Worm (Caenorhabditis elegans) whole organism, early embryonic: ENCODE data around the gene col-166.

Experiments used
- B0310.2 ChIP-seq: sonication (generic microtip); optimal IDR thresholded peaks from 2 replicates; lab custom pipeline; 2016; ENCODE audit warnings: mild to moderate bottlenecking, missing genetic modification characterization, missing compliant biosample characterization
- F13C5.2 ChIP-seq: sonication (generic microtip); optimal IDR thresholded peaks from 2 replicates; lab custom pipeline; 2017; ENCODE audit warnings: mild to moderate bottlenecking, missing genetic modification characterization, inconsistent platforms, missing compliant biosample characterization
- aly-1 ChIP-seq: sonication (generic microtip); optimal IDR thresholded peaks from 2 replicates; lab custom pipeline; 2016; ENCODE audit warnings: missing genetic modification characterization, missing compliant biosample characterization
- ama-1 ChIP-seq: fragments of 150-350 bp; optimal IDR thresholded peaks from 2 replicates; lab custom pipeline; 2014
- ceh-13 ChIP-seq: fragments of 200-800 bp; sonication (Bioruptor generic); optimal IDR thresholded peaks from 2 replicates; lab custom pipeline; 2018; ENCODE audit warnings: mild to moderate bottlenecking, missing genetic modification characterization, missing compliant biosample characterization
- ceh-36 ChIP-seq: sonication (generic microtip); optimal IDR thresholded peaks from 2 replicates; lab custom pipeline; 2016; ENCODE audit warnings: missing genetic modification characterization, inconsistent platforms, missing compliant biosample characterization
- ets-7 ChIP-seq: sonication (generic microtip); optimal IDR thresholded peaks from 2 replicates; lab custom pipeline; 2016; ENCODE audit warnings: missing genotype, missing genetic modification characterization, missing compliant biosample characterization
- hmbx-1 ChIP-seq: sonication (generic microtip); optimal IDR thresholded peaks from 2 replicates; lab custom pipeline; 2016; ENCODE audit warnings: mild to moderate bottlenecking, missing genetic modification characterization, missing compliant biosample characterization
- hmg-4 ChIP-seq: fragments of 200-800 bp; sonication (Bioruptor generic); optimal IDR thresholded peaks from 2 replicates; lab custom pipeline; 2018; ENCODE audit warnings: mild to moderate bottlenecking, missing genetic modification characterization, missing compliant biosample characterization
- hnd-1 ChIP-seq: sonication (generic microtip); optimal IDR thresholded peaks from 2 replicates; lab custom pipeline; 2016; ENCODE audit warnings: missing genetic modification characterization, missing compliant biosample characterization
- pes-1 ChIP-seq: fragments of 200-800 bp; sonication (Bioruptor generic); IDR thresholded peaks from 2 replicates; pipeline ENCODE4 v1.3.6; 2022; ENCODE audit warnings: missing genetic modification reagents, missing genetic modification characterization, missing compliant biosample characterization
- tra-4 ChIP-seq: sonication (generic microtip); optimal IDR thresholded peaks from 2 replicates; lab custom pipeline; 2017; ENCODE audit warnings: missing genetic modification characterization, missing compliant biosample characterization

Gene col-166

DNA sequence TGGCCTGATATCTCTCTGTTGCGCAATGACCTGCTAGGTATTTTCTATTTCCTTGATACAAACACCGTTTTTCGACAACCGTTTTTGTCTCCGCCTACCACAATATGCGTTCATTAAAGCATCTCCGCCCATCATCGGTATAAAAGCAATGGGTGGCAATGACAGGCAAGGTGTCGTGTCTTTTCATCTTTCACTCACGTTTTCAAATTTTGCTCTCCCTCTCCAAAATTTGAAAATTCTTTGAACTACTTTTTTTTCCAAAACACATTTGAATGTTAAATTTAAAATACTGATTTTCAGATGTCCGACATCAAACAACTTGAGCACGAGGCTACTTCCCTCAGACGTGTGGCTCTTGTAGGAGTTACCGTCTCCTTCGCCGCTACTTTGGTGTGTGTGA is 49.0 kb downstream of the col-166 start, which contains the start of gene col-169:
TSS of gene col-169 (plus strand) at position 301 of the 400 bp plus-strand sequence.
- TF ChIP-seq aly-1 (tag; lab: Kevin White, UChicago) (no peak), hmg-4 (GFP tag; lab: Kevin White, UChicago) (no peak), ama-1 (no peak), hnd-1 (tag; lab: Kevin White, UChicago) (no peak), pes-1 (no peak), ceh-36 (tag; lab: Kevin White, UChicago) (no peak), ets-7 (no peak), tra-4 (tag; lab: Kevin White, UChicago) (no peak), B0310.2 (no peak), hmbx-1 (tag; lab: Kevin White, UChicago) (no peak), ceh-13 (GFP tag; lab: Kevin White, UChicago) (no peak), F13C5.2 (tag; lab: Kevin White, UChicago) (no peak)
